Worm (Caenorhabditis elegans) whole organism, late embryonic: Measurements from ENCODE around the gene B0302.4.

ENCODE experiments used
- ama-1 ChIP-seq: fragments of 150-350 bp; optimal IDR thresholded peaks from 2 replicates; lab custom pipeline; 2014
- ceh-31 ChIP-seq: sonication (generic microtip); optimal IDR thresholded peaks from 2 replicates; lab custom pipeline; 2016; ENCODE audit warnings: missing genetic modification characterization, missing compliant biosample characterization
- ceh-9 ChIP-seq: sonication (generic microtip); optimal IDR thresholded peaks from 2 replicates; lab custom pipeline; 2016; ENCODE audit warnings: mild to moderate bottlenecking, missing genetic modification characterization, inconsistent platforms, missing compliant biosample characterization
- elt-2 ChIP-seq: sonication (generic microtip); optimal IDR thresholded peaks from 2 replicates; lab custom pipeline; 2016; ENCODE audit warnings: missing genetic modification reagents, missing genetic modification characterization, missing compliant biosample characterization
- ets-4 ChIP-seq: sonication (generic microtip); optimal IDR thresholded peaks from 2 replicates; lab custom pipeline; 2016; ENCODE audit warnings: missing genetic modification characterization, missing compliant biosample characterization
- fkh-10 ChIP-seq: fragments of 150-350 bp; optimal IDR thresholded peaks from 2 replicates; lab custom pipeline; 2014; ENCODE audit warnings: missing biosample characterization, missing genetic modification reagents, missing genetic modification characterization
- hlh-13 ChIP-seq: fragments of 200-800 bp; sonication (Bioruptor generic); optimal IDR thresholded peaks from 2 replicates; lab custom pipeline; 2018; ENCODE audit warnings: mild to moderate bottlenecking, missing genetic modification characterization, missing compliant biosample characterization
- madf-2 ChIP-seq: sonication (generic microtip); optimal IDR thresholded peaks from 2 replicates; lab custom pipeline; 2017; ENCODE audit warnings: missing genetic modification characterization, missing compliant biosample characterization
- pag-3 ChIP-seq: sonication (generic microtip); optimal IDR thresholded peaks from 2 replicates; lab custom pipeline; 2016; ENCODE audit warnings: missing compliant biosample characterization, missing genetic modification characterization, borderline replicate concordance
- pqm-1 ChIP-seq: sonication (generic microtip); optimal IDR thresholded peaks from 2 replicates; lab custom pipeline; 2016; ENCODE audit warnings: missing genetic modification characterization, missing compliant biosample characterization
- rnt-1 ChIP-seq: sonication (generic microtip); optimal IDR thresholded peaks from 2 replicates; lab custom pipeline; 2016; ENCODE audit warnings: missing genetic modification characterization, missing compliant biosample characterization
- sox-4 ChIP-seq: sonication (generic microtip); optimal IDR thresholded peaks from 2 replicates; lab custom pipeline; 2017; ENCODE audit warnings: mild to moderate bottlenecking, missing genetic modification characterization, inconsistent platforms, missing compliant biosample characterization
- tbx-2 ChIP-seq: sonication (generic microtip); optimal IDR thresholded peaks from 2 replicates; lab custom pipeline; 2016; ENCODE audit warnings: missing genetic modification characterization, missing compliant biosample characterization
- unc-42 ChIP-seq: sonication (generic microtip); optimal IDR thresholded peaks from 2 replicates; lab custom pipeline; 2016; ENCODE audit warnings: missing genotype, missing genetic modification characterization, missing compliant biosample characterization

ce11 chrX:17216178-17216577 is 39.6 kb upstream of the B0302.4 start:
- TF ChIP-seq fkh-10, result no peak
- no peak for TF ChIP-seq ama-1 (lab: Kevin White, UChicago)
- no peak for TF ChIP-seq elt-2
- no peak for TF ChIP-seq tbx-2 (tag; lab: Kevin White, UChicago)
- no peak for TF ChIP-seq ets-4 (tag; lab: Kevin White, UChicago)
- TF ChIP-seq sox-4, result no peak
- TF ChIP-seq rnt-1 (tag; lab: Kevin White, UChicago), result no peak
- no peak for TF ChIP-seq unc-42 (tag; lab: Kevin White, UChicago)
- no peak for TF ChIP-seq pag-3 (tag; lab: Kevin White, UChicago)
- no peak for TF ChIP-seq madf-2 (tag; lab: Kevin White, UChicago)
- TF ChIP-seq hlh-13 (GFP tag; lab: Kevin White, UChicago), result no peak
- no peak for TF ChIP-seq ceh-9 (tag; lab: Kevin White, UChicago)
- no peak for TF ChIP-seq ceh-31 (tag; lab: Kevin White, UChicago)
- TF ChIP-seq pqm-1 (tag; lab: Kevin White, UChicago), result no peak
